Worm (Caenorhabditis elegans) whole organism, L2 larva: Measurements from ENCODE around the gene VZK822L.2.

Experiments used
- elt-3 ChIP-seq: sonication (generic microtip); optimal IDR thresholded peaks from 2 replicates; lab custom pipeline; 2017; ENCODE audit warnings: missing biosample characterization, missing genetic modification characterization
- mab-5 ChIP-seq: fragments of 150-350 bp; optimal IDR thresholded peaks from 2 replicates; lab custom pipeline; 2014; ENCODE audit warnings: missing biosample characterization, missing genetic modification characterization
- mdl-1 ChIP-seq, 2 experiments: fragments of 150-350 bp in 1 of 2; sonication (generic microtip) in 1 of 2; optimal IDR thresholded peaks; 2 replicates each; lab custom pipeline; 2017; ENCODE audit warnings: missing biosample characterization in 2 of 2, missing genetic modification characterization in 2 of 2
- nhr-6 ChIP-seq: fragments of 150-350 bp; optimal IDR thresholded peaks from 2 replicates; lab custom pipeline; 2014; ENCODE audit warnings: missing biosample characterization, missing genetic modification characterization
- snpc-4 ChIP-seq: fragments of 150-350 bp; optimal IDR thresholded peaks from 2 replicates; lab custom pipeline; 2014; ENCODE audit warnings: missing biosample characterization, missing genetic modification characterization

Gene VZK822L.2

DNA sequence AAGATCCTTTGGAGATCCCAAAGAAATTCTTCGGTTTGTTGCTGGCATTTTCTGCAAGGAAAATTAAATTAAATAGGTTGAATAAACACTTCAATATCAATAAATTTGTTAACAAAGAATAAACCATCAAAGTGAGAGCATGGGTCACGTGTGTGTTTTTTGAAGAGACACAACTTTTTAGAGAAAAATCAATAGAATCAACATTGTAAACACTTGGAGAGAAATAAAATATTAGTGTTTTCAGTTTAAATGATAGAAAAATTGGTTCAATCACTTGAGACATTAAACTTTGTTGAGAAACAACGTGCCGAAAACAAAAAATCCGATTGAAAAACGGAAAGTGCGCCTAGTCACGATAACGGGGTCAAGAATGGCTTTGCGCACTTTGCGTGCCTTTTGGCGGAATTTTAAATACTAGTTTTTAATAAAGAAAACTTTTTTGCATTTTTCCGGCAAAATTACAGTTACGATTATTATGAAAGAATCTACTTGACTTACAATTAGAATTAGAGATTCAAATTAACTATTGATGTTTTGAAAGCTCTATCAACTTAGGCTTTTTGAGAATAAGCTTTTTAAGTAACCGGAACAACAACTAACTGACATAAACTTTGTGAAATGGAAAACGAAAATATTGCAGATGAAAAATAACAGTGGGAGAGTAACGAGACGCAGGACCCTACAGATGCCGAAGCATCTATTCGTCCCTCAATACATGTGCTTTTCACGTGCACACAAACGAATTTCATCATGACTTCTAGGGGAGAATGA lies 49.8 kb downstream of the VZK822L.2 start, which contains the start of gene ZK829.7 (continued):
- TF ChIP-seq mdl-1 (tag; optimal IDR thresholded peaks at IDR 0.05; lab: Kevin White, UChicago) = peak in 1 of 2 experiments; percentile 11
- peak; percentile 34 for TF ChIP-seq snpc-4 (tag; lab: Kevin White, UChicago)
- TF ChIP-seq mab-5 = peak; percentile 30
- peak; percentile 75 for TF ChIP-seq nhr-6 (tag; lab: Kevin White, UChicago)
- TF ChIP-seq elt-3 (tag; lab: Kevin White, UChicago) = no peak
